Worm (Caenorhabditis elegans) whole organism, L1 larva: Measurements from ENCODE around the gene mrpl-10.
A peak's percentile ranks its signal among the peaks of the same experiment; 100 is the strongest.

Source experiments
- C16A3.4 ChIP-seq: fragments of 150-350 bp; optimal IDR thresholded peaks from 2 replicates; lab custom pipeline; 2014; ENCODE audit warnings: missing biosample characterization, missing genetic modification characterization
- C34B4.2 ChIP-seq: sonication (generic microtip); optimal IDR thresholded peaks from 2 replicates; lab custom pipeline; 2017; ENCODE audit warnings: mild to moderate bottlenecking, missing genetic modification characterization, missing compliant biosample characterization
- aly-2 ChIP-seq: fragments of 150-350 bp; optimal IDR thresholded peaks from 2 replicates; lab custom pipeline; 2014; ENCODE audit warnings: missing biosample characterization, missing genetic modification characterization
- blmp-1 ChIP-seq: fragments of 150-350 bp; optimal IDR thresholded peaks from 2 replicates; lab custom pipeline; 2014; ENCODE audit warnings: missing biosample characterization, missing genetic modification characterization
- ceh-63 ChIP-seq: fragments of 200-800 bp; sonication (Bioruptor generic); optimal IDR thresholded peaks from 2 replicates; lab custom pipeline; 2018; ENCODE audit warnings: mild to moderate bottlenecking, missing genetic modification characterization, missing compliant biosample characterization
- ceh-8 ChIP-seq: fragments of 200-800 bp; sonication (Bioruptor generic); optimal IDR thresholded peaks from 2 replicates; lab custom pipeline; 2018; ENCODE audit warnings: mild to moderate bottlenecking, missing genetic modification characterization, moderate library complexity, missing compliant biosample characterization
- ceh-82 ChIP-seq, 3 experiments: fragments of 150-350 bp in 1 of 3; sonication (generic microtip) in 2 of 3; optimal IDR thresholded peaks; 2 replicates each; lab custom pipeline; 2014 to 2017; ENCODE audit warnings: missing biosample characterization in 3 of 3, missing genetic modification characterization in 3 of 3
- ces-1 ChIP-seq: fragments of 150-350 bp; optimal IDR thresholded peaks from 2 replicates; lab custom pipeline; 2014; ENCODE audit warnings: missing biosample characterization, missing genetic modification reagents, missing genetic modification characterization
- efl-1 ChIP-seq, 4 experiments: fragments of 150-350 bp; optimal IDR thresholded peaks in 3 of 4; peaks in 1 of 4; 1 replicate in 1 of 4; 2 replicates in 3 of 4; lab custom pipeline; 2014; ENCODE audit warnings: missing biosample characterization in 2 of 4, missing genetic modification characterization in 2 of 4, missing genetic modification reagents in 2 of 4
- efl-3 ChIP-seq: fragments of 200-800 bp; sonication (Bioruptor generic); optimal IDR thresholded peaks from 2 replicates; lab custom pipeline; 2018; ENCODE audit warnings: mild to moderate bottlenecking, missing genetic modification characterization, missing compliant biosample characterization
- egl-13 ChIP-seq: sonication (generic microtip); optimal IDR thresholded peaks from 2 replicates; lab custom pipeline; 2016; ENCODE audit warnings: missing genotype, missing genetic modification reagents, missing genetic modification characterization, missing compliant biosample characterization
- egl-27 ChIP-seq, 2 experiments: fragments of 150-350 bp in 1 of 2; sonication (generic microtip); optimal IDR thresholded peaks; 3 replicates each; lab custom pipeline; 2017 to 2018; ENCODE audit warnings: missing biosample characterization in 2 of 2, missing genetic modification characterization in 2 of 2, missing genetic modification reagents in 2 of 2
- elt-2 ChIP-seq: sonication (generic microtip); optimal IDR thresholded peaks from 2 replicates; lab custom pipeline; 2016; ENCODE audit warnings: missing genetic modification characterization, mild to moderate bottlenecking, inconsistent platforms, missing compliant biosample characterization, missing genetic modification reagents
- elt-3 ChIP-seq, 6 experiments: fragments of 150-350 bp in 1 of 6; sonication (generic microtip); optimal IDR thresholded peaks; 2 replicates each; lab custom pipeline; 2017 to 2018; ENCODE audit warnings: missing biosample characterization in 6 of 6, missing genetic modification characterization in 6 of 6, inconsistent platforms in 1 of 6
- irx-1 ChIP-seq: sonication (generic microtip); optimal IDR thresholded peaks from 2 replicates; lab custom pipeline; 2016; ENCODE audit warnings: missing genetic modification characterization, missing compliant biosample characterization
- lin-14 ChIP-seq: fragments of 200-800 bp; sonication (Bioruptor generic); optimal IDR thresholded peaks from 2 replicates; lab custom pipeline; 2018; ENCODE audit warnings: mild to moderate bottlenecking, missing genetic modification characterization, moderate library complexity, missing compliant biosample characterization
- lin-35 ChIP-seq, 2 experiments: fragments of 150-350 bp; optimal IDR thresholded peaks; 2 replicates each; lab custom pipeline; 2014; ENCODE audit warnings: missing biosample characterization in 2 of 2, missing genetic modification characterization in 2 of 2, missing genetic modification reagents in 2 of 2
- lin-39 ChIP-seq: fragments of 150-350 bp; optimal IDR thresholded peaks from 2 replicates; lab custom pipeline; 2014; ENCODE audit warnings: missing biosample characterization, missing genetic modification reagents, missing genetic modification characterization
- lir-3 ChIP-seq: sonication (generic microtip); optimal IDR thresholded peaks from 2 replicates; lab custom pipeline; 2016; ENCODE audit warnings: mild to moderate bottlenecking, missing genetic modification characterization, moderate library complexity, missing compliant biosample characterization; ENCODE audit not compliant: poor library complexity
- mab-9 ChIP-seq: fragments of 200-800 bp; sonication (Bioruptor generic); IDR thresholded peaks from 2 replicates; pipeline ENCODE4 v1.3.6; 2022; ENCODE audit warnings: missing genetic modification reagents, missing genetic modification characterization, missing compliant biosample characterization
- mef-2 ChIP-seq: fragments of 150-350 bp; optimal IDR thresholded peaks from 2 replicates; lab custom pipeline; 2014; ENCODE audit warnings: missing biosample characterization, missing genetic modification characterization
- nhr-12 ChIP-seq: sonication (generic microtip); optimal IDR thresholded peaks from 2 replicates; lab custom pipeline; 2017; ENCODE audit warnings: missing biosample characterization, missing genetic modification characterization
- nhr-19 ChIP-seq: fragments of 200-800 bp; sonication (Bioruptor generic); conservative IDR thresholded peaks from 2 replicates; pipeline ENCODE4 v1.3.6; 2022; ENCODE audit warnings: missing genetic modification characterization, missing compliant biosample characterization
- nhr-28 ChIP-seq: fragments of 150-350 bp; optimal IDR thresholded peaks from 2 replicates; lab custom pipeline; 2014; ENCODE audit warnings: missing biosample characterization, missing genetic modification characterization
- nhr-77 ChIP-seq: fragments of 150-350 bp; optimal IDR thresholded peaks from 2 replicates; lab custom pipeline; 2014; ENCODE audit warnings: missing biosample characterization, missing genetic modification characterization
- nhr-85 ChIP-seq: sonication (generic microtip); peaks from one replicate; lab custom pipeline; 2016; ENCODE audit warnings: missing genetic modification characterization, inconsistent platforms, missing compliant biosample characterization
- skn-1 ChIP-seq: fragments of 150-350 bp; optimal IDR thresholded peaks from 2 replicates; lab custom pipeline; 2014; ENCODE audit warnings: missing biosample characterization, missing genetic modification characterization
- sptf-1 ChIP-seq: fragments of 150-350 bp; optimal IDR thresholded peaks from 2 replicates; lab custom pipeline; 2014; ENCODE audit warnings: missing biosample characterization, missing genetic modification characterization
- unc-30 ChIP-seq: sonication (generic microtip); optimal IDR thresholded peaks from 2 replicates; lab custom pipeline; 2017; ENCODE audit warnings: missing biosample characterization, missing genetic modification characterization
- vab-15 ChIP-seq: sonication (generic microtip); optimal IDR thresholded peaks from 2 replicates; lab custom pipeline; 2017; ENCODE audit warnings: missing genotype, mild to moderate bottlenecking, missing genetic modification characterization, missing compliant biosample characterization
- zag-1 ChIP-seq: fragments of 150-350 bp; optimal IDR thresholded peaks from 2 replicates; lab custom pipeline; 2014; ENCODE audit warnings: missing biosample characterization, missing genetic modification characterization
- ztf-11 ChIP-seq, 2 experiments: sonication (generic microtip); optimal IDR thresholded peaks; 2 replicates each; lab custom pipeline; 2016 to 2017; ENCODE audit warnings: missing genetic modification characterization in 2 of 2, missing biosample characterization in 1 of 2, missing compliant biosample characterization in 1 of 2

Gene mrpl-10

ce11 chrII:8259674-8260073 lies 18.6 kb downstream of the mrpl-10 start (continued):
- TF ChIP-seq nhr-12 (tag; lab: Kevin White, UChicago) (no peak), nhr-85 (tag; lab: Kevin White, UChicago) (peak; percentile 94), elt-2 (tag; lab: Kevin White, UChicago) (no peak)

- peak in 1 of 6 experiments; percentile 3 for TF ChIP-seq elt-3 (tag; optimal IDR thresholded peaks at IDR 0.05; lab: Kevin White, UChicago)
- no peak for TF ChIP-seq ztf-11 (tag; optimal IDR thresholded peaks at IDR 0.05; lab: Kevin White, UChicago)
- TF ChIP-seq blmp-1: peak; percentile 9
Observed at ce11 chrII:8259038-8259437, 19.3 kb downstream of the mrpl-10 start, which contains the start of gene F35C11.6. TSS of gene F35C11.6 (minus strand) at chrII:8259138.

ce11 chrII:8256013-8256412 lies 22.3 kb downstream of the mrpl-10 start, which contains the start of gene F35C11.7:
TSS of gene F35C11.7 (plus strand) at chrII:8256313.
- TF ChIP-seq nhr-77 (tag; lab: Kevin White, UChicago): no peak
- no peak for TF ChIP-seq lir-3
- no peak for TF ChIP-seq egl-13 (tag; lab: Kevin White, UChicago)
- TF ChIP-seq nhr-19 (GFP tag; lab: Robert Waterston, UW): no peak

ce11 chrII:8253160-8253793 lies 25.0 kb downstream of the mrpl-10 start, which contains the start of gene F35C11.5:
TSS of gene F35C11.5 (plus strand) at chrII:8253743.
- no peak for TF ChIP-seq vab-15
- TF ChIP-seq lin-39 (tag; lab: Kevin White, UChicago): no peak
- TF ChIP-seq skn-1 (tag; lab: Kevin White, UChicago): no peak
- no peak for TF ChIP-seq aly-2 (tag; lab: Kevin White, UChicago)
- no peak for TF ChIP-seq egl-27 (tag; optimal IDR thresholded peaks at IDR 0.05; lab: Kevin White, UChicago)
- TF ChIP-seq ces-1 (GFP tag; lab: Kevin White, UChicago): no peak
- no peak for TF ChIP-seq zag-1 (tag; lab: Kevin White, UChicago)
- TF ChIP-seq ceh-63 (GFP tag; lab: Kevin White, UChicago): no peak
- TF ChIP-seq mef-2 (tag; lab: Kevin White, UChicago): no peak
- no peak for TF ChIP-seq mab-9 (GFP tag; lab: Robert Waterston, UW)
- TF ChIP-seq C34B4.2 (tag; lab: Kevin White, UChicago): no peak
- no peak for TF ChIP-seq sptf-1 (tag; lab: Kevin White, UChicago)
- TF ChIP-seq nhr-77 (tag; lab: Kevin White, UChicago): no peak

- no peak for TF ChIP-seq ceh-82 (tag; optimal IDR thresholded peaks at IDR 0.05; lab: Kevin White, UChicago)
- TF ChIP-seq efl-3 (GFP tag; lab: Kevin White, UChicago): no peak
- peak; percentile 36 for TF ChIP-seq elt-2 (tag; lab: Kevin White, UChicago)
- no peak for TF ChIP-seq elt-3 (tag; optimal IDR thresholded peaks at IDR 0.05; lab: Kevin White, UChicago)
- no peak for TF ChIP-seq C16A3.4
- TF ChIP-seq unc-30 (tag; lab: Kevin White, UChicago): no peak
Observed at ce11 chrII:8249710-8250109, 28.6 kb downstream of the mrpl-10 start.

- no peak for TF ChIP-seq efl-1 (optimal IDR thresholded peaks at IDR 0.05; lab: Kevin White, UChicago)
- TF ChIP-seq efl-1 (GFP tag; optimal IDR thresholded peaks at IDR 0.05 in 1 of 2; lab: Kevin White, UChicago): peak in 1 of 2 experiments; percentile 85
- TF ChIP-seq ceh-8: no peak
- no peak for TF ChIP-seq irx-1 (tag; lab: Kevin White, UChicago)
- TF ChIP-seq lin-35 (GFP tag; optimal IDR thresholded peaks at IDR 0.05; lab: Kevin White, UChicago): peak in 1 of 2 experiments; percentile 17
- no peak for TF ChIP-seq nhr-28 (tag; lab: Kevin White, UChicago)
- peak; percentile 60 for TF ChIP-seq elt-2 (tag; lab: Kevin White, UChicago)
- TF ChIP-seq lin-14 (GFP tag; lab: Kevin White, UChicago): peak; percentile 1
- TF ChIP-seq vab-15: no peak
- TF ChIP-seq nhr-12 (tag; lab: Kevin White, UChicago): no peak
Observed at ce11 chrII:8248745-8249144, 29.6 kb downstream of the mrpl-10 start, which contains the start of the genes F35C11.2 and F35C11.4. TSS of gene F35C11.2 (minus strand) at chrII:8248834. TSS of gene F35C11.4 (plus strand) at chrII:8249004.
